Worm (Caenorhabditis elegans) whole organism, young adult: ENCODE data around the gene C06E2.9.

Experiments used
- B0336.3 ChIP-seq: fragments of 200-800 bp; sonication (Bioruptor generic); IDR thresholded peaks from 2 replicates; pipeline ENCODE4 v1.3.6; 2022; ENCODE audit warnings: missing genetic modification characterization, missing compliant biosample characterization
- F23B12.7 ChIP-seq: sonication (generic microtip); optimal IDR thresholded peaks from 2 replicates; lab custom pipeline; 2017; ENCODE audit warnings: missing genetic modification characterization, mild to moderate bottlenecking, missing compliant biosample characterization, antibody characterized with exemption, moderate library complexity; ENCODE audit not compliant: insufficient read depth
- F33H1.4 ChIP-seq: fragments of 200-800 bp; sonication (Bioruptor generic); IDR thresholded peaks from 2 replicates; pipeline ENCODE4 v1.3.6; 2022; ENCODE audit warnings: missing genetic modification reagents, missing genetic modification characterization, missing compliant biosample characterization
- F39B2.1 ChIP-seq: fragments of 200-800 bp; sonication (Bioruptor generic); IDR thresholded peaks from 2 replicates; pipeline ENCODE4 v1.3.6; 2022; ENCODE audit warnings: missing genetic modification reagents, missing genetic modification characterization, missing compliant biosample characterization
- K12H6.12 ChIP-seq: fragments of 200-800 bp; sonication (Bioruptor generic); optimal IDR thresholded peaks from 2 replicates; lab custom pipeline; 2018; ENCODE audit warnings: mild to moderate bottlenecking, missing genetic modification characterization, missing compliant biosample characterization
- T07F8.4 ChIP-seq: sonication (generic microtip); optimal IDR thresholded peaks from 2 replicates; lab custom pipeline; 2016; ENCODE audit warnings: mild to moderate bottlenecking, missing genetic modification characterization, moderate library complexity, missing compliant biosample characterization
- T26A5.8 ChIP-seq: sonication (generic microtip); optimal IDR thresholded peaks from 2 replicates; lab custom pipeline; 2016; ENCODE audit warnings: missing genetic modification characterization, missing compliant biosample characterization
- Y53F4B.3 ChIP-seq: fragments of 200-800 bp; sonication (Bioruptor generic); IDR thresholded peaks from 2 replicates; pipeline ENCODE4 v1.3.6; 2022; ENCODE audit warnings: missing genetic modification reagents, missing genetic modification characterization, missing compliant biosample characterization
- Y56A3A.18 ChIP-seq: fragments of 200-800 bp; sonication (Bioruptor generic); IDR thresholded peaks from 2 replicates; pipeline ENCODE4 v1.3.6; 2022; ENCODE audit warnings: missing genetic modification reagents, missing genetic modification characterization, missing compliant biosample characterization
- Y79H2A.3 ChIP-seq: fragments of 200-800 bp; sonication (Bioruptor generic); conservative IDR thresholded peaks from 2 replicates; pipeline ENCODE4 v1.3.6; 2022; ENCODE audit warnings: missing genetic modification reagents, missing genetic modification characterization, missing compliant biosample characterization
- Y95B8A.8 ChIP-seq: fragments of 200-800 bp; sonication (Bioruptor generic); IDR thresholded peaks from 2 replicates; pipeline ENCODE4 v1.3.6; 2022; ENCODE audit warnings: missing genetic modification reagents, missing genetic modification characterization, missing compliant biosample characterization
- ZK185.1 ChIP-seq: sonication (generic microtip); optimal IDR thresholded peaks from 2 replicates; lab custom pipeline; 2016; ENCODE audit warnings: mild to moderate bottlenecking, missing genetic modification characterization, missing compliant biosample characterization; ENCODE audit not compliant: poor library complexity, severe bottlenecking
- aptf-3 ChIP-seq: fragments of 200-800 bp; sonication (Bioruptor generic); IDR thresholded peaks from 2 replicates; pipeline ENCODE4 v1.3.6; 2022; ENCODE audit warnings: missing genetic modification characterization, missing compliant biosample characterization
- attf-5 ChIP-seq: fragments of 200-800 bp; sonication (Bioruptor generic); optimal IDR thresholded peaks from 2 replicates; lab custom pipeline; 2018; ENCODE audit warnings: mild to moderate bottlenecking, missing genetic modification characterization, missing compliant biosample characterization
- bed-1 ChIP-seq: fragments of 200-800 bp; sonication (Bioruptor generic); IDR thresholded peaks from 2 replicates; pipeline ENCODE4 v1.3.6; 2022; ENCODE audit warnings: missing genetic modification reagents, missing genetic modification characterization, missing compliant biosample characterization
- egrh-3 ChIP-seq: fragments of 200-800 bp; sonication (Bioruptor generic); IDR thresholded peaks from 2 replicates; pipeline ENCODE4 v1.3.6; 2022; ENCODE audit warnings: missing genetic modification reagents, missing genetic modification characterization, missing compliant biosample characterization
- ekl-4 ChIP-seq: fragments of 200-800 bp; sonication (Bioruptor generic); IDR thresholded peaks from 2 replicates; pipeline ENCODE4 v1.3.6; 2022; ENCODE audit warnings: missing genetic modification reagents, missing genetic modification characterization, missing compliant biosample characterization
- him-1 ChIP-seq: sonication (generic microtip); optimal IDR thresholded peaks from 2 replicates; lab custom pipeline; 2016; ENCODE audit warnings: missing genotype, missing genetic modification reagents, missing genetic modification characterization, missing compliant biosample characterization
- hlh-26 ChIP-seq: fragments of 200-800 bp; sonication (Bioruptor generic); conservative IDR thresholded peaks from 2 replicates; pipeline ENCODE4 v1.3.6; 2022; ENCODE audit warnings: missing genetic modification reagents, missing genetic modification characterization, missing compliant biosample characterization
- hrde-1 ChIP-seq: sonication (generic microtip); optimal IDR thresholded peaks from 2 replicates; lab custom pipeline; 2016; ENCODE audit warnings: missing genetic modification characterization, mild to moderate bottlenecking, missing compliant biosample characterization, moderate library complexity, missing genotype, missing genetic modification reagents, borderline replicate concordance
- hsf-1 ChIP-seq: fragments of 200-800 bp; sonication (Bioruptor generic); IDR thresholded peaks from 2 replicates; pipeline ENCODE4 v1.3.6; 2022; ENCODE audit warnings: missing genetic modification reagents, missing genetic modification characterization, missing compliant biosample characterization
- lag-1 ChIP-seq: fragments of 200-800 bp; sonication (Bioruptor generic); IDR thresholded peaks from 2 replicates; pipeline ENCODE4 v1.3.6; 2022; ENCODE audit warnings: missing genetic modification reagents, missing genetic modification characterization, missing compliant biosample characterization
- let-526 ChIP-seq: fragments of 200-800 bp; sonication (Bioruptor generic); IDR thresholded peaks from 2 replicates; pipeline ENCODE4 v1.3.6; 2022; ENCODE audit warnings: missing genetic modification reagents, missing genetic modification characterization, missing compliant biosample characterization
- lin-35 ChIP-seq, 3 experiments: fragments of 150-350 bp in 2 of 3; sonication (generic microtip) in 1 of 3; optimal IDR thresholded peaks; 2 replicates each; lab custom pipeline; 2014 to 2018; ENCODE audit warnings: missing biosample characterization in 3 of 3, missing genetic modification characterization in 3 of 3, missing genetic modification reagents in 3 of 3
- lin-40 ChIP-seq: sonication (generic microtip); optimal IDR thresholded peaks from 2 replicates; lab custom pipeline; 2016; ENCODE audit warnings: missing genetic modification characterization, mild to moderate bottlenecking, missing compliant biosample characterization, missing genotype, missing genetic modification reagents
- madf-6 ChIP-seq: fragments of 200-800 bp; sonication (Bioruptor generic); IDR thresholded peaks from 2 replicates; pipeline ENCODE4 v1.3.6; 2022; ENCODE audit warnings: missing genetic modification reagents, missing genetic modification characterization, missing compliant biosample characterization
- madf-8 ChIP-seq: fragments of 200-800 bp; sonication (Bioruptor generic); conservative IDR thresholded peaks from 2 replicates; pipeline ENCODE4 v1.3.6; 2022; ENCODE audit warnings: missing genetic modification reagents, missing genetic modification characterization, missing compliant biosample characterization
- mel-28 ChIP-seq: sonication (generic microtip); optimal IDR thresholded peaks from 2 replicates; lab custom pipeline; 2016; ENCODE audit warnings: borderline replicate concordance, mild to moderate bottlenecking, missing genetic modification characterization, missing compliant biosample characterization
- nfya-1 ChIP-seq: sonication (generic microtip); optimal IDR thresholded peaks from 2 replicates; lab custom pipeline; 2017; ENCODE audit warnings: antibody characterized with exemption, missing compliant biosample characterization, missing genetic modification characterization, borderline replicate concordance; ENCODE audit not compliant: insufficient read depth
- nfya-2 ChIP-seq: fragments of 200-800 bp; sonication (Bioruptor generic); IDR thresholded peaks from 2 replicates; pipeline ENCODE4 v1.3.6; 2022; ENCODE audit warnings: missing genetic modification reagents, missing genetic modification characterization, missing compliant biosample characterization
- nfyb-1 ChIP-seq: fragments of 200-800 bp; sonication (Bioruptor generic); IDR thresholded peaks from 2 replicates; pipeline ENCODE4 v1.3.6; 2022; ENCODE audit warnings: missing genetic modification reagents, missing genetic modification characterization, missing compliant biosample characterization
- nhr-120 ChIP-seq: fragments of 200-800 bp; sonication (Bioruptor generic); IDR thresholded peaks from 2 replicates; pipeline ENCODE4 v1.3.6; 2022; ENCODE audit warnings: missing genetic modification characterization, missing compliant biosample characterization
- rcor-1 ChIP-seq: fragments of 200-800 bp; sonication (Bioruptor generic); IDR thresholded peaks from 2 replicates; pipeline ENCODE4 v1.3.6; 2022; ENCODE audit warnings: missing genetic modification reagents, missing genetic modification characterization, missing compliant biosample characterization
- repo-1 ChIP-seq: sonication (generic microtip); optimal IDR thresholded peaks from 2 replicates; lab custom pipeline; 2017; ENCODE audit warnings: mild to moderate bottlenecking, missing genetic modification characterization, missing compliant biosample characterization
- snpc-1.3 ChIP-seq: sonication (generic microtip); optimal IDR thresholded peaks from 2 replicates; lab custom pipeline; 2017; ENCODE audit warnings: missing genetic modification characterization, mild to moderate bottlenecking, missing compliant biosample characterization, antibody characterized with exemption, moderate library complexity, missing genotype, missing genetic modification reagents; ENCODE audit not compliant: insufficient read depth
- snpc-3.4 ChIP-seq: sonication (generic microtip); optimal IDR thresholded peaks from 2 replicates; lab custom pipeline; 2017; ENCODE audit warnings: missing genetic modification characterization, mild to moderate bottlenecking, missing compliant biosample characterization, antibody characterized with exemption, moderate library complexity, missing genotype, missing genetic modification reagents
- somi-1 ChIP-seq: fragments of 200-800 bp; sonication (Bioruptor generic); optimal IDR thresholded peaks from 2 replicates; lab custom pipeline; 2018; ENCODE audit warnings: mild to moderate bottlenecking, missing genetic modification characterization, missing compliant biosample characterization
- tbp1 ChIP-seq: fragments of 200-800 bp; sonication (Bioruptor generic); optimal IDR thresholded peaks from 2 replicates; lab custom pipeline; 2018; ENCODE audit warnings: mild to moderate bottlenecking, missing genetic modification characterization, missing compliant biosample characterization
- tlf-1 ChIP-seq: fragments of 200-800 bp; sonication (Bioruptor generic); optimal IDR thresholded peaks from 2 replicates; lab custom pipeline; 2018; ENCODE audit warnings: mild to moderate bottlenecking, missing genetic modification characterization, missing compliant biosample characterization
- ztf-22 ChIP-seq: fragments of 200-800 bp; sonication (Bioruptor generic); optimal IDR thresholded peaks from 2 replicates; lab custom pipeline; 2018; ENCODE audit warnings: mild to moderate bottlenecking, missing genetic modification characterization, moderate library complexity, missing compliant biosample characterization
- ztf-26 ChIP-seq: sonication (generic microtip); optimal IDR thresholded peaks from 2 replicates; lab custom pipeline; 2017; ENCODE audit warnings: missing genetic modification characterization, missing compliant biosample characterization

The C06E2.9 gene

ce11 chrX:8846447-8847237 is 14.4 kb upstream of the C06E2.9 start, which contains the start of gene C28G1.10 (continued):
- TF ChIP-seq ztf-22 (GFP tag; lab: Kevin White, UChicago), result no peak
- TF ChIP-seq somi-1, result peak; percentile 6
- TF ChIP-seq nhr-120 (GFP tag; lab: Robert Waterston, UW), result 0 out of 2 replicates have a peak, but pooled peaks have one; percentile 67
- TF ChIP-seq hsf-1 (GFP tag; lab: Robert Waterston, UW), result no peak; the same call in none of the 2 replicates
- TF ChIP-seq him-1 (tag; lab: Kevin White, UChicago), result peak; percentile 43
- TF ChIP-seq snpc-3.4, result peak; percentile 49
- TF ChIP-seq nfyb-1, result peak; percentile 53; the same call in 1 of the 2 replicates
- peak; percentile 40 for TF ChIP-seq Y56A3A.18 (GFP tag; lab: Robert Waterston, UW)
- TF ChIP-seq hrde-1 (tag; lab: Kevin White, UChicago), result peak; percentile 29
- no peak for TF ChIP-seq rcor-1 (GFP tag; lab: Robert Waterston, UW)
- TF ChIP-seq K12H6.12 (tag; lab: Kevin White, UChicago), result no peak
- 0 out of 2 replicates have a peak, but pooled peaks have one; percentile 15 for TF ChIP-seq lag-1
- no peak for TF ChIP-seq B0336.3 (GFP tag; lab: Robert Waterston, UW)
- no peak for TF ChIP-seq madf-6 (GFP tag; lab: Robert Waterston, UW)
- no peak for TF ChIP-seq repo-1 (tag; lab: Kevin White, UChicago)
- TF ChIP-seq let-526, result no peak
- TF ChIP-seq, all 124 proteins: peak for 36

ce11 chrX:8853524-8853923 is 7.5 kb upstream of the C06E2.9 start, which contains the start of gene sprp-4:
Gene sprp-4, minus strand, starts transcription at chrX:8853624.
- TF ChIP-seq Y95B8A.8 (GFP tag; lab: Robert Waterston, UW) (no peak), F39B2.1 (no peak), tlf-1 (GFP tag; lab: Kevin White, UChicago) (no peak), lin-40 (tag; lab: Kevin White, UChicago) (no peak), F23B12.7 (tag; lab: Kevin White, UChicago) (no peak), snpc-3.4 (no peak), bed-1 (no peak), nfya-2 (GFP tag; lab: Robert Waterston, UW) (no peak), Y79H2A.3 (no peak), ztf-22 (GFP tag; lab: Kevin White, UChicago) (no peak), ekl-4 (GFP tag; lab: Robert Waterston, UW) (no peak), egrh-3 (GFP tag; lab: Robert Waterston, UW) (no peak), mel-28 (tag; lab: Kevin White, UChicago) (no peak), T07F8.4 (tag; lab: Kevin White, UChicago) (no peak)

ce11 chrX:8854409-8854808 is 6.6 kb upstream of the C06E2.9 start:
- no peak for TF ChIP-seq ztf-26 (tag; lab: Kevin White, UChicago)
- TF ChIP-seq tbp1 (GFP tag; lab: Kevin White, UChicago), result no peak
- no peak for TF ChIP-seq attf-5
- no peak for TF ChIP-seq ZK185.1 (tag; lab: Kevin White, UChicago)
- no peak for TF ChIP-seq snpc-1.3 (tag; lab: Kevin White, UChicago)
- no peak for TF ChIP-seq hlh-26 (GFP tag; lab: Robert Waterston, UW)
- no peak for TF ChIP-seq Y53F4B.3 (GFP tag; lab: Robert Waterston, UW)
- TF ChIP-seq him-1 (tag; lab: Kevin White, UChicago), result no peak
- no peak for TF ChIP-seq T26A5.8 (tag; lab: Kevin White, UChicago)
- TF ChIP-seq madf-8 (GFP tag; lab: Robert Waterston, UW), result no peak
- no peak for TF ChIP-seq Y79H2A.3
- TF ChIP-seq lin-35 (GFP tag; optimal IDR thresholded peaks at IDR 0.05; lab: Kevin White, UChicago), result no peak
- no peak for TF ChIP-seq Y56A3A.18 (GFP tag; lab: Robert Waterston, UW)
- no peak for TF ChIP-seq aptf-3 (GFP tag; lab: Robert Waterston, UW)
- no peak for TF ChIP-seq F33H1.4 (GFP tag; lab: Robert Waterston, UW)
- no peak for TF ChIP-seq nfya-1 (tag; lab: Kevin White, UChicago)
- TF ChIP-seq, all 124 proteins: peak for 0
